Worm (Caenorhabditis elegans): ENCODE results near the gene mmab-1.

ce11 chrIII:4951210-4951609 lies 29.3 kb upstream of the mmab-1 start:
- TF ChIP-seq hlh-26 (GFP tag; conservative IDR thresholded peaks at IDR 0.05) (no peak), him-1 (tag; optimal IDR thresholded peaks at IDR 0.05) (no peak), nfya-2 (GFP tag; IDR thresholded peaks at IDR 0.05) (no peak), ceh-58 (GFP tag; IDR thresholded peaks at IDR 0.05) (no peak), snpc-4 (GFP tag; optimal IDR thresholded peaks at IDR 0.05) (no peak), snpc-4 (tag; optimal IDR thresholded peaks at IDR 0.05) (no peak), F39B2.1 (GFP tag; IDR thresholded peaks at IDR 0.05) (no peak), nhr-179 (tag; optimal IDR thresholded peaks at IDR 0.05) (no peak), nhr-120 (GFP tag; IDR thresholded peaks at IDR 0.05) (no peak), dox-1 (GFP tag; IDR thresholded peaks at IDR 0.05) (no peak)

Data from whole organism, young adult.